Worm (Caenorhabditis elegans): ENCODE results near the gene sto-5.

sto-5 gene

DNA sequence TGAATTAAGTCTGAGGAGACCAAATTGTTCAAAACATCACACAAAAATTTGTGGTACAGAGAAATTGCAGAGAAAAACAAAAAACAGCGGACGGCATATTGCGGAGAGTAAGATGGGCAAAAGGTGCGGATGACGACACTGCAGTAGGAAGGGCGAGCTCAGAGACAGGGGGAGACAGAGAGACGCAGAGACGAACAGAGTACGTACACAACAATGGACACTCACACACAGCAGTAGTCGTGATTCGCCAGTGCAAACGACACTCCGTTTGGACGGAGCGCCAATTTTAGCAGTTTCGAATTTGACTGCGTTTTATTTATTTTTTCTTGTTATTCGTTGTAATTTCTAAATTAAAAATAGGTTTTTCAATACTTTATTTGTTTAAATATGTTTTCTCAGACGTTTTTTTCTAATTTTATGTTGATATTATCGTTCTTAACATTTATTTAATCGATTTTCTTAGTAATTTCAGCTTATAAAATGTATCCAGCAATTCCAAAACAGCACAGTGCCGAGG is 47.2 kb upstream of the sto-5 start, which contains the start of gene T20F7.1 (continued):
- TF ChIP-seq aha-1 (tag) (peak; percentile 82), F49E8.2 (tag; optimal IDR thresholded peaks at IDR 0.05; ENCODE audit: borderline replicate concordance) (no peak), daf-8 (GFP tag; IDR thresholded peaks at IDR 0.05) (no peak), ctbp-1 (GFP tag; IDR thresholded peaks at IDR 0.05) (no peak), tra-1 (GFP tag; IDR thresholded peaks at IDR 0.05) (peak; percentile 42; the same call in 1 of the 2 replicates), jun-1 (tag; optimal IDR thresholded peaks at IDR 0.05) (no peak), ceh-62 (tag; optimal IDR thresholded peaks at IDR 0.05) (no peak), mxl-2 (GFP tag; conservative IDR thresholded peaks at IDR 0.05) (no peak), hlh-11 (tag; optimal IDR thresholded peaks at IDR 0.05) (peak; percentile 86), lsy-2 (tag; optimal IDR thresholded peaks at IDR 0.05) (no peak), zfp-2 (tag; optimal IDR thresholded peaks at IDR 0.05) (no peak), lin-15B (tag; optimal IDR thresholded peaks at IDR 0.05) (no peak), unc-130 (GFP tag; optimal IDR thresholded peaks at IDR 0.05) (no peak), zip-2 (tag; optimal IDR thresholded peaks at IDR 0.05) (no peak), fos-1 (tag; optimal IDR thresholded peaks at IDR 0.05) (no peak), egl-27 (tag; optimal IDR thresholded peaks at IDR 0.05) (no peak), ama-1 (optimal IDR thresholded peaks at IDR 0.05) (no peak), cey-2 (tag; optimal IDR thresholded peaks at IDR 0.05; ENCODE audit: borderline replicate concordance, insufficient read depth) (no peak), lin-38 (GFP tag; IDR thresholded peaks at IDR 0.05) (no peak), Y5F2A.4 (GFP tag; optimal IDR thresholded peaks at IDR 0.05) (no peak), rbr-2 (tag; optimal IDR thresholded peaks at IDR 0.05) (peak; percentile 79), lin-29 (GFP tag; IDR thresholded peaks at IDR 0.05) (no peak), nhr-237 (tag; optimal IDR thresholded peaks at IDR 0.05) (no peak), nhr-10 (tag; optimal IDR thresholded peaks at IDR 0.05) (no peak), F37D6.2 (tag; optimal IDR thresholded peaks at IDR 0.05) (peak; percentile 16), hmg-1.1 (GFP tag; IDR thresholded peaks at IDR 0.05) (peak; percentile 90), spr-3 (GFP tag; optimal IDR thresholded peaks at IDR 0.05) (no peak), Y105C5A.15 (GFP tag; IDR thresholded peaks at IDR 0.05) (no peak), nhr-6 (tag; optimal IDR thresholded peaks at IDR 0.05) (peak; percentile 17), nhr-28 (tag; optimal IDR thresholded peaks at IDR 0.05) (peak; percentile 60), nhr-48 (tag; optimal IDR thresholded peaks at IDR 0.05) (no peak), saeg-2 (GFP tag; IDR thresholded peaks at IDR 0.05) (no peak), zip-11 (GFP tag; IDR thresholded peaks at IDR 0.05) (no peak), arid-1 (GFP tag; conservative IDR thresholded peaks at IDR 0.05) (0 out of 2 replicates have a peak, but pooled peaks have one; percentile 45), mdt-29 (GFP tag; IDR thresholded peaks at IDR 0.05) (no peak), ceh-20 (GFP tag; IDR thresholded peaks at IDR 0.05) (0 out of 2 replicates have a peak, but pooled peaks have one; percentile 56), ceh-44 (GFP tag; IDR thresholded peaks at IDR 0.05) (no peak), lin-39 (tag; optimal IDR thresholded peaks at IDR 0.05) (no peak), attf-4 (tag; optimal IDR thresholded peaks at IDR 0.05) (no peak), duxl-1 (tag; optimal IDR thresholded peaks at IDR 0.05; ENCODE audit: poor library complexity) (no peak), mep-1 (tag; optimal IDR thresholded peaks at IDR 0.05) (no peak), nhr-41 (GFP tag; IDR thresholded peaks at IDR 0.05) (no peak), dmd-8 (GFP tag; IDR thresholded peaks at IDR 0.05) (no peak), F26F4.8 (GFP tag; conservative IDR thresholded peaks at IDR 0.05) (no peak), nhr-77 (tag; optimal IDR thresholded peaks at IDR 0.05) (no peak), spr-1 (tag; optimal IDR thresholded peaks at IDR 0.05) (no peak)

All from whole organism, L4 larva.